Worm (Caenorhabditis elegans): ENCODE measurements around the gene ani-1.

DNA sequence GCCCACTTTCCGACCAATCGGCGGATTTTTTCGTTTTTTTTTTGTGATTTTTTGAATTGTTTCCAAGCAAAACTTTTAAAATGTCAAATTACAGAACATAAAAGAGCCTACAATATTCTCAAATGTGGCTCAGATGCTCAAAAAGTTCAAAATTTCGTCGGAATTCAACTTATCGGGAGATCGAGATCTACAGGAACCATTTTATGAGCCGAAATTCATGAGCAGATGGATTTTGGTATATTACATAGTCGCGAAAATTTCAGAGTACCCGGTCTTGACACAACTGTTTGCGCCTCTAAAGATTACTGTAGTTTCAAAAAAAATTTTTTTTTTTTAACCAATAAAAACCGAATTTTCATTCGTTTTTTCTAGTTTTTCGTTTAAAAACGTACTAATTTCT is 5.8 kb upstream of the ani-1 start:
- TF ChIP-seq him-1 (tag; optimal IDR thresholded peaks at IDR 0.05): no peak
- no peak for TF ChIP-seq akir-1 (GFP tag; optimal IDR thresholded peaks at IDR 0.05)
- TF ChIP-seq sea-2 (GFP tag; IDR thresholded peaks at IDR 0.05): no peak
- no peak for TF ChIP-seq athp-1 (tag; optimal IDR thresholded peaks at IDR 0.05)
- no peak for TF ChIP-seq B0035.1 (tag; optimal IDR thresholded peaks at IDR 0.05)
- TF ChIP-seq B0261.1 (tag; optimal IDR thresholded peaks at IDR 0.05): no peak
- TF ChIP-seq T26A5.8 (tag; optimal IDR thresholded peaks at IDR 0.05): no peak
- TF ChIP-seq snpc-4 (GFP tag; optimal IDR thresholded peaks at IDR 0.05): no peak
- TF ChIP-seq snpc-4 (tag; optimal IDR thresholded peaks at IDR 0.05): no peak
- no peak for TF ChIP-seq snpc-1.1 (tag; optimal IDR thresholded peaks at IDR 0.05; ENCODE audit: insufficient read depth)
- no peak for TF ChIP-seq pha-4 (tag; optimal IDR thresholded peaks at IDR 0.05)
- TF ChIP-seq snpc-1.3 (tag; optimal IDR thresholded peaks at IDR 0.05; ENCODE audit: insufficient read depth): no peak
- no peak for TF ChIP-seq egl-18 (GFP tag; IDR thresholded peaks at IDR 0.05)
- no peak for TF ChIP-seq ceh-79 (tag; optimal IDR thresholded peaks at IDR 0.05)
- no peak for TF ChIP-seq lin-40 (tag; optimal IDR thresholded peaks at IDR 0.05)

All from whole organism, young adult.